Fruit fly (Drosophila melanogaster) whole organism, prepupa: Measurements from ENCODE around the gene Mi-2.

Experiments
- Blimp-1 ChIP-seq: fragments of 200-800 bp; sonication (Bioruptor generic); optimal IDR thresholded peaks from 3 replicates; lab custom pipeline; 2017; ENCODE audit warnings: missing biosample characterization, missing genetic modification characterization, mild to moderate bottlenecking, moderate library complexity, missing genetic modification reagents
- CG11902 ChIP-seq: fragments of 200-800 bp; sonication (Bioruptor generic); optimal IDR thresholded peaks from 3 replicates; lab custom pipeline; 2016; ENCODE audit warnings: missing biosample characterization, missing genetic modification characterization
- CG32006 ChIP-seq: fragments of 200-800 bp; sonication (Bioruptor generic); optimal IDR thresholded peaks from 3 replicates; lab custom pipeline; 2017; ENCODE audit warnings: missing biosample characterization, mild to moderate bottlenecking, missing genetic modification characterization
- CG8632 ChIP-seq: fragments of 200-800 bp; sonication (Bioruptor generic); optimal IDR thresholded peaks from 3 replicates; lab custom pipeline; 2016; ENCODE audit warnings: missing biosample characterization, missing genetic modification characterization
- Hr38 ChIP-seq: sonication (Bioruptor generic); optimal IDR thresholded peaks from 2 replicates; lab custom pipeline; 2016; ENCODE audit warnings: missing biosample characterization, missing genetic modification characterization
- Hr39 ChIP-seq: fragments of 200-800 bp; sonication (Bioruptor generic); optimal IDR thresholded peaks from 2 replicates; lab custom pipeline; 2016; ENCODE audit warnings: missing biosample characterization, missing genetic modification characterization
- acj6 ChIP-seq: fragments of 200-800 bp; sonication (Bioruptor generic); optimal IDR thresholded peaks from 3 replicates; lab custom pipeline; 2016; ENCODE audit warnings: missing biosample characterization, missing genetic modification characterization
- fd85E ChIP-seq: fragments of 200-800 bp; sonication (Bioruptor generic); optimal IDR thresholded peaks from 3 replicates; lab custom pipeline; 2016; ENCODE audit warnings: missing biosample characterization, missing genetic modification characterization

- TF ChIP-seq acj6 (no peak), CG8632 (GFP tag; lab: Kevin White, UChicago) (no peak), CG32006 (no peak), CG11902 (GFP tag; lab: Kevin White, UChicago) (no peak), Blimp-1 (GFP tag; lab: Kevin White, UChicago) (no peak), Hr38 (no peak), Hr39 (no peak), fd85E (GFP tag; lab: Kevin White, UChicago) (no peak)
These were observed 35.5 kb upstream of the Mi-2 start for dm6 chr3L:19945469-19945868.
